Worm (Caenorhabditis elegans) whole organism, dauer: ENCODE data around the gene pros-1.

Source experiments
- unc-62 ChIP-seq: sonication (generic microtip); optimal IDR thresholded peaks from 2 replicates; lab custom pipeline; 2017; ENCODE audit warnings: missing biosample characterization, missing genetic modification reagents, missing genetic modification characterization

pros-1 gene

DNA sequence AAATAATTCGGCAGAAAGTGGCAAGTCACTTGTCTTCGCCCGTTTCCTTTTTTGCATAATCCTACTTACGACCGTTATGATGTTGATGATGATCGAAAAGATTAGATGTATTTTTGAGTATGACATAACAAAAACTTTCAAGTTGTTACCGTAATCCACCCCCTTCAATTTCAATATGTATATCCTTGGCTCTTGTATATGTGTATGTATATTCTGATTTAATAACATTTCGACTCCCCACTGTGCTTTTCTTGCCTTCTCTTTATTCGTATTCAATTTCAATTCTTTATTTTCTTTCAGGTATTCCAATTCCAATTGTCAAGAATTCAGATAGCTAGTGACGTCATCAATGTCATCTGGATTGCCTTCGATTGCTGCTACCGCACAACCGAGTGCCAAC, at the start of gene pros-1:
Gene pros-1, plus strand, starts transcription at position 301 of the 400 bp plus-strand sequence.
- TF ChIP-seq unc-62 (GFP tag; lab: Kevin White, UChicago) = no peak

DNA sequence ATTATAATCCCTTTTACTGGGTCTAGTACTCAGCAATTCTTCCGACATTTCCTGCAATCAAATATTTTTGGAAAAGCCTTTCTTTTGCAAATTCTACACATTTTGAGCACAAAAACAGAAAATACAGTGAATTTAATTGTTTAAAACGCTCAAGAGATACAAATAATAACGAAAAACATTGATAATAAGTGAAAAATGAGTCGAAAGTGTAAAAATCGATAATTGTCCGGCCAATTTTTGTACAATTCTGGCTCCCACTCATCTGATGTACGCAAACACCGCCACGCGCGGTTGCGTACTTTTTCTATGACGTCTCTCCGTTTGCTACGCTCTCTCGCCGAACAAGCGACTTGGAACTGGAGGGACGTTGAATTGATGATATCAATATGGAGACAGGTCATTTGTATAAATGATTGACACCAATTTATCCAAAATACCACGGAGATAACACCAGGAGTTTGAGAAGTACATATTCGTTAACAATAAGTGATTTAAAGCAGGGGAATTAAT, 46.2 kb upstream of the pros-1 start, which contains the start of gene lin-36:
Gene lin-36, minus strand, starts transcription at position 51 of the 510 bp plus-strand sequence.
- TF ChIP-seq unc-62 (GFP tag; lab: Kevin White, UChicago) = no peak

DNA sequence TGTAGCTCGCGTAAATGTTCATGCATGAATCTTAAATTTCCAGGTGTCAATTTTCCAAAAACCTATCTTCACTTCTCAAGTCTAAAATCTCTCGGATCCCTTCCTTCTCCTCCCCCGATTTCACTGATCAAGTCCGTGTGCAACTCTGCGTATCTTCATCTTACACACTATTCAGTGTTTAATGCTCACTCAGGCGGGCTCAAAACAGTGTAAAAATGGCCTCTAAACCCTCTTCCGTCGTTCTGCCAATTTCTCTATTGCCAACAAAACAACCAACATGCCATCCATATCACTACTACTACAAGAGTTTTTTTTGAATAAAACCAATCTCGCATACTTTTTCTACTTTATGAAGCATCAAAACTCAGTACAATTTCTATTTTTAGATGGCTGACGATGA, 45.0 kb upstream of the pros-1 start, which contains the start of gene F44B9.2:
Gene F44B9.2, plus strand, starts transcription at position 387 of the 400 bp plus-strand sequence.
- TF ChIP-seq unc-62 (GFP tag; lab: Kevin White, UChicago) = no peak

DNA sequence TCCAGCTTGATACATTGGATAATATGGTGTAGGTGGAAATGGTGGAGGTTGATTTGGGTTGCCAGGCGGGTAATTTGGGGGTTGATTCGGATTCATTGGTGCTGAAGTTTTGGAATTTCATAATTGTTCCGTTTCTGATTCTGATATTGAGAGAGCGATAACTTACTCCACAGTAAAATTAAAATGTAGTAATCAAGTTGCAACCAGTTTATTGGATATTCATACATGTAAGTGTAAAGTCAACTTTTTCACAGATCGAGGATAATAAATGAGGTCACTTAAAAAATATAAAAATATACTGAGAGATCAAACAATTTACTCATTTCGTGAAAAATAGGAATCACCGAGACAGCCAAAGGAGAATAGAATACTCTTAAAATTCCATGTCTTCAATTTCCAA, 39.1 kb upstream of the pros-1 start, which contains the start of gene mdt-30:
Gene mdt-30, minus strand, starts transcription at position 101 of the 400 bp plus-strand sequence.
- no peak for TF ChIP-seq unc-62 (GFP tag; lab: Kevin White, UChicago)

DNA sequence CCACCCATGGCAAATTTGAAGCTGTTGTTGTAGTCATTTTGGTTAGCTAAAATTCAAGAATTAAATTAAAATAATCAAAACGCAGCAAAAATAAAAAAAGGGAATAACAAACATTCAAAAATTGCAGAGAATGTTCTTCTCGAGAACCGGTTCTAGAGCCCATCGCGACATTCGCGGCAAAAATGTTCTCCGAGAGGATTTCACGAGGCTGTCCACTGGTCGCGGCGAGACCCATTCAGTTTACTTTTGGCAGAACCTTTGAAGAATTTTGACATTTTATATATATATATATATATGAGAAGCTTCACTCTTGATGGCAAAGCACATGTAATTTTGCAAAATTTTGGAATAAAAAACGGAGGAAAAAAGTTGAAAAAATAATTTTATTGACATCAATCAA, 37.6 kb upstream of the pros-1 start, which contains the start of gene F44B9.8:
Gene F44B9.8, minus strand, starts transcription at position 163 of the 400 bp plus-strand sequence.
- TF ChIP-seq unc-62 (GFP tag; lab: Kevin White, UChicago) = no peak

DNA sequence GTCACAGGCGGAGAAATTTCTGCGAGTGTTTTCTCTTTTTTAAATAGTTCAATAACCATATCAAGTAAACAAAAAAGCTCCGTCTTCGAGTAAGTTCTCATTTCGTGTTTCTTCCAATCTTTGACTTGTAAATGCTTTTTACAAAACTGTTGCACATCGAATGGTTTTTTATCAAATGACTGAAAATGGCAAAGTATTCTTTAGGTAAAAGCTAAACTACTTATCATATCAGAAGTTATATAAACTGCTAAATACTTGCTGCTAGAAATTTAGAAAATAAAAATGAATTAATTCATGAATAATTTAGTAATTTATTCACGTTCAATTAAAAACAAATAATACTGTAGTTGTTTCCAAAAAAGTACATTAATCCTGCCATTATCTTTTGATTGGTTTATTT, 36.1 kb upstream of the pros-1 start, which contains the start of gene F44B9.9:
Gene F44B9.9, minus strand, starts transcription at position 101 of the 400 bp plus-strand sequence.
- no peak for TF ChIP-seq unc-62 (GFP tag; lab: Kevin White, UChicago)

DNA sequence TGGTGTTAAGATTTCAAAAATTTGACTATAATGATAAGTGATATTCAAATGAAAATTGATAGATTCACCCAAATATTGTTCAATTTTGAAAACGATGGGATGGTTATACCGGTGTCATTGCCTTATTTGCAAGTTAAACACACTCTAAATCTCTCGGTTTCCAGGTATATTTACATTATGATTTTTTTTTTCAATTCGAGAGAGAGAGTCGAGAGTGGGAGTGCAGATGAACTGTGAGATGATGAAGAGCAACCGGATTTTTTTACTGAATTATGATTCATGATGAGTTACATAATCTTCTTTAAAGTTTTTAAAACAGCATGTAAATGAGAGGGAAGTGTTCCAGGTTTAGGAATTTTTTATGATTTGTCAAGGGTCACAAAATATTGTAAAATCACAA, 33.6 kb upstream of the pros-1 start, which contains the start of gene F44B9.10:
Gene F44B9.10, minus strand, starts transcription at position 101 of the 400 bp plus-strand sequence.
- no peak for TF ChIP-seq unc-62 (GFP tag; lab: Kevin White, UChicago)

DNA sequence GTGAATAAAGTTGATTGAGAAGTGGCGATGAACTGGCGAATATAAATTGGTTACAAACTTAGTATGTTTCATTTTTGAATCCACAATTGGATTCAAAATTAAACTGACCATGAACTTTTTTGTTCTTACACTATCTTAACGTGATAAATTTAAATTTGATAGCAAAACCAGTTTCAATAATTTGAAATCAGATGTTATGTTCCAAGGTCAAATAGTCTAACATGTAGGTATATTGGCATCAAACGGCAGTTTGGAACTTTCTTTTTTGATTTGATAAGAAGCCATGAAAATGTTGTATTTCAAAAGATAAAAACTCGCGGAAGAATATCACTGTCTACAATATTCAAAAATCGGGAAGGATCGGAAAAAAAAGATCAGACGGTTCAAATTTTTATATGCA, 31.0 kb upstream of the pros-1 start:
- TF ChIP-seq unc-62 (GFP tag; lab: Kevin White, UChicago) = no peak

DNA sequence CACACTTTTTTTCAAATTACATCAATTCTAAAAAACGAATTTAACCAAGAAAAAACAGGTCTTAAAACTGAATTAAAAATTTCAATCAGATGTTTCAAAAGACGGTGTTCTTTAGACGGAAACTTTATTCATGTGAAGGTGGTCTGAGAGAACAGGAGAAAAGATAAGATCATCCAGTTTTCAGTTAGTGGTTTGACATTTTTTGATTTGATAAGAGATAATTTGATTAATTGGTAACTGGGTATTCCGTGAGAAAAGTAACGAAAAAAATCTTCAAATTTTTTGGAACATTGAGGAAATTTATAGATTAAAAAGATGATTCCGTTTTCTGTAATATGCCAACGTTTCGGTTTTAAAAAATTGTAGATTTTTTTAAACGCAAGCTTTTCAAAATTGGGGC, 30.6 kb upstream of the pros-1 start:
- no peak for TF ChIP-seq unc-62 (GFP tag; lab: Kevin White, UChicago)

DNA sequence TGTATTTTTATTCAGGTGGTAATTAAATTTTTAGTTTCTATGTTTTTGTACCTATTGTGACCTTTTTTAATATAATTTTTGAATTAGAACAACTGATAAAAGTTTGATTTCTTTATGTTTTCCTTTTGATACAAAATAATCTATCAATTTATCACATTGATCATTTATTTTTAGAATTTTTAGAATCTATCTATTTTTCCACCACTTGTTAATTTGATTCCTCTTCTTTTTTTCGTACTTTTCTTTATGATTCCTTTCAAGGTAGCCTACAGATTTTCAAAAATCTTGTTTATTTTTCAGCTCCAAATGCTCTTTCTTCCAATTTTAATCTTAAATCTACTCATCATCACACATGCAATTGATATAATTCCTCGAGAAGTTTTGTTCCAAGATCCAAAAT, 29.1 kb upstream of the pros-1 start, which contains the start of gene dpf-6:
Gene dpf-6, plus strand, starts transcription at position 301 of the 400 bp plus-strand sequence.
- TF ChIP-seq unc-62 (GFP tag; lab: Kevin White, UChicago) = no peak

DNA sequence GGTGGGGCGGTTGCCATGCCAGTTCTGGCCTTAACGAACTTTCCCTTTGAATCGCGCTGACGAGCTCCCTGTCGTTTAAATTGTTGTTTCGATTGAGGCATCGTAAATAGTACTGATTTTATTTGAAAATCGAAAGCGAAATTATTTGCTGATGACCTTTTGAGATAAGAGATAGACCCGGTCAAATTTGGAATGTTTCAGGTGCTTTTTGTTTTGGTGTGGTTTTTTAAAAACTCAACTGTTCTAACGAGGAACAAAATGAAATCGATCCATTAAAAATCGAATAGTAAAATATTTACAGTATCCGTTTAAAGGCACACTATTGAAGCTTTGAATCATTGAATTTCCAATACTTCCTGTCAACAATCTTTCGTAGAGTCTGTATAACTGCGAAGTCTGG, 24.3 kb upstream of the pros-1 start, which contains the start of gene K12H4.6:
Gene K12H4.6, minus strand, starts transcription at position 101 of the 400 bp plus-strand sequence.
- no peak for TF ChIP-seq unc-62 (GFP tag; lab: Kevin White, UChicago)

DNA sequence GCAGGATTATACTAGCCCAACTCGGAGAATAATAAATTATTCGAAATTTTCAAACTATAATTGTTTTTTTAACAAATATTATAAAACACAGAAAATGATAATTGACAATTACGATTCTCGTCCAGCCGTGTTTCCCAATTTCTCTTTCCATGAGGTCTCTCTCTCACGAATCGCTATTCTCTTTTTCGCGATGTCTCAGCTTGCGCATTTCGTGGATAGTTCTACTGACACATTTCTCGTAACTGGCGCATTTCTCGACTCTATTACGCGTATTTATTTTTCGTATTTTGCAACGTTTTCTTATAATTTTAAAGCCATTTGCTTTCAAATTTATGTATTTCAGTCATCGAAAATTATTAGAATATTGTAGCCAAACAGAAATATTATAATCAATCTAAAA, 23.3 kb upstream of the pros-1 start:
- TF ChIP-seq unc-62 (GFP tag; lab: Kevin White, UChicago) = no peak

DNA sequence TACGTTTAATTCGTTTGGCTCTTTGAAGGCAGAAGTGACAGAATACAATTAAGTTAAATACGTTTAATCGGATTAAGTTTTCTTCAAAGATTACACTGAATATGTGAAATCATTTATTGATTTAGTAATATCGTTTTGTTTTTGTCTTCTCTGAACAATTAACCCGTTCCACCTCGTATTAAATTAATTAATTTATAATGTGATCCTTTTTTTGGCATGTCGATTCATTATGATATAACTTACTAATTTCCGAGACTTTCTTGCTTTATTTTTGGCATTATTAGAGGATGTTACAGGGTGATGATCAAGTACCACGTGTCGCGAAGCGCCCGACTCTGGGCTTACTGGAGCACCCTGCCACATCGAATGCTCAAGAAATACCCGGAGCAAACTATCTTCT, 22.9 kb upstream of the pros-1 start, which contains the start of gene K12H4.5:
Gene K12H4.5, plus strand, starts transcription at position 301 of the 400 bp plus-strand sequence.
- TF ChIP-seq unc-62 (GFP tag; lab: Kevin White, UChicago) = no peak

DNA sequence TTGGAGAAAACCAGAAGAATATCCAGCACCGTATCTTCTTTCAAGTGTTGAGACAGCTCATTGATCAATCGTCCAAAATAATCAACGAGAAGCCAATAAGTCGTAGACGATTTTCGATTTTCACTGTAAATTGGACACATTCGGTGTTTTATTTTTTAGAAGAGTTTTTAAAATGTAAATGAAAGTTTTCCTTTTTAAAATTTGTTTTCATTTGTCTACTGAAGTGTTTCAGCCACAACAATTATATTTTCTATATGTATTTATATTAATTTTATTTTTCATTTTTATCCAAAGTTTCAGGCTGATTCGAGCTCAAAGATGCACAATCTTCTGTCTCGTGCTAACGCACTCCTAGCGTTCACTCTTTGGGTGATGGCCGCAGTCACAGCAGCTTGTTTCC, 22.4 kb upstream of the pros-1 start, which contains the start of gene spcs-3:
Gene spcs-3, plus strand, starts transcription at position 301 of the 400 bp plus-strand sequence.
- no peak for TF ChIP-seq unc-62 (GFP tag; lab: Kevin White, UChicago)

DNA sequence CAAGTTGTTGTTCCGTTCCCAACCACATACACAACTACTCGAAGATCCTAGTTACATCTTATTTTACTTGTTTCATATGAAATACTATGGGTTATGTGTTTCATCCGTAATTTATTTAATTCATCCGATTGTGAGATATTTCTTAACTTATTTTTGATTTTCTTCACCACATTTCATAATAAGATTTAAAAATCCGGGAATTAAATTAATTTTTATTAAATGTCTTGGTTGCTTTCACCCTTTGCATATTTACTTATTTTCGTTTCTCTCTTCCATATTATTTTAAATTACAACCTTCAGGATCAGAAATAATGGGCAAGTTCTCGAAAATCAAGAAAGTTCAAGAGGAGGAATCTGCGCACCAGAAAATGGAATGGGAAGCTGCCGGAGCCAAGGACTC, 21.4 kb upstream of the pros-1 start, which contains the start of gene K12H4.3:
Gene K12H4.3, plus strand, starts transcription at position 301 of the 400 bp plus-strand sequence.
- no peak for TF ChIP-seq unc-62 (GFP tag; lab: Kevin White, UChicago)

DNA sequence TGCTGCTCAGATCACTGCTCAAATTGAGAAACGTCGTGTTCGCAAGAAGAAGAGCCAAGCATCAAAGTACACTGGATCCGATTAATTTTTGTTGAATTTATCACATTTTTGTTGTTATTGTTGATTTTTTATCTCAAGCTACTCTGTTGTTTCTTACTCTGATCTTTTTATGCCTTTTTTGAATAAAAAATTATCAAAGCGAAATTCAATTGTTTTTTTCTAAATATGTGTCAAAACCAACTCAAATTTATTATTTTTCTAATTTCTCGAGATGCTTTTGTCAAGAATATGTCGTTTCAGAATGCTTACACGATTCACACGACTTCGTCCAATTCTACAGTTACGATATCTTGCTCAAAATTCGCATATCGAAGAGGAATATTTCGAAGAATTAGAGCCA, 19.7 kb upstream of the pros-1 start, which contains the start of gene K12H4.2:
Gene K12H4.2, plus strand, starts transcription at position 301 of the 400 bp plus-strand sequence.
- no peak for TF ChIP-seq unc-62 (GFP tag; lab: Kevin White, UChicago)

DNA sequence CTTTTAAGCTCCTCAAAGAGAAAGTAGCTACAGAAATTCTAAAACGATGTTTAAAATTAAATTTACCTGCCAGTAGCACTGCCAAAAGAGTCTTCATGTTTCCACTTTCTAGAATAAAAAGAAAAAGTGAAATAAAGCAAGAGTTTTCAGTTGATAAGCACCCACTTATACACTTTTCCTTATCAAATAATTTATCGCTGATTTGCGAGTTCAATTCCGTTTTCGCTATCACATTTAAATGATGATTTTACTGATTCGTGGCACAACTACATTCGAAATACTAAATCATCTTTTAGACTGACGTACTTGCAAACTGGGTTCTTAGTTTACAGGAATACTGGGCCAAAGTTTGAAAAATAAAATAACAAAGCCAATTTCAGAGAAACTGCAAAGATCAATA, 16.1 kb upstream of the pros-1 start, which contains the start of gene K12H4.7:
Gene K12H4.7, minus strand, starts transcription at position 138 of the 400 bp plus-strand sequence.
- no peak for TF ChIP-seq unc-62 (GFP tag; lab: Kevin White, UChicago)
